Worm (Caenorhabditis elegans) whole organism, early embryonic: ENCODE results near the gene C35D10.12.

Source experiments
- ama-1 ChIP-seq: fragments of 150-350 bp; optimal IDR thresholded peaks from 2 replicates; lab custom pipeline; 2014
- ceh-36 ChIP-seq: sonication (generic microtip); optimal IDR thresholded peaks from 2 replicates; lab custom pipeline; 2016; ENCODE audit warnings: missing genetic modification characterization, inconsistent platforms, missing compliant biosample characterization
- ets-7 ChIP-seq: sonication (generic microtip); optimal IDR thresholded peaks from 2 replicates; lab custom pipeline; 2016; ENCODE audit warnings: missing genotype, missing genetic modification characterization, missing compliant biosample characterization
- flt-1 ChIP-seq: fragments of 200-800 bp; sonication (Bioruptor generic); IDR thresholded peaks from 2 replicates; pipeline ENCODE4 v1.3.6; 2022; ENCODE audit warnings: missing genetic modification characterization, missing compliant biosample characterization
- hmbx-1 ChIP-seq: sonication (generic microtip); optimal IDR thresholded peaks from 2 replicates; lab custom pipeline; 2016; ENCODE audit warnings: mild to moderate bottlenecking, missing genetic modification characterization, missing compliant biosample characterization
- hmg-4 ChIP-seq: fragments of 200-800 bp; sonication (Bioruptor generic); optimal IDR thresholded peaks from 2 replicates; lab custom pipeline; 2018; ENCODE audit warnings: mild to moderate bottlenecking, missing genetic modification characterization, missing compliant biosample characterization
- hnd-1 ChIP-seq: sonication (generic microtip); optimal IDR thresholded peaks from 2 replicates; lab custom pipeline; 2016; ENCODE audit warnings: missing genetic modification characterization, missing compliant biosample characterization
- pes-1 ChIP-seq: fragments of 200-800 bp; sonication (Bioruptor generic); IDR thresholded peaks from 2 replicates; pipeline ENCODE4 v1.3.6; 2022; ENCODE audit warnings: missing genetic modification reagents, missing genetic modification characterization, missing compliant biosample characterization
- scrt-1 ChIP-seq: fragments of 200-800 bp; sonication (Bioruptor generic); IDR thresholded peaks from 2 replicates; pipeline ENCODE4 v1.3.6; 2022; ENCODE audit warnings: missing genetic modification characterization, missing compliant biosample characterization

DNA sequence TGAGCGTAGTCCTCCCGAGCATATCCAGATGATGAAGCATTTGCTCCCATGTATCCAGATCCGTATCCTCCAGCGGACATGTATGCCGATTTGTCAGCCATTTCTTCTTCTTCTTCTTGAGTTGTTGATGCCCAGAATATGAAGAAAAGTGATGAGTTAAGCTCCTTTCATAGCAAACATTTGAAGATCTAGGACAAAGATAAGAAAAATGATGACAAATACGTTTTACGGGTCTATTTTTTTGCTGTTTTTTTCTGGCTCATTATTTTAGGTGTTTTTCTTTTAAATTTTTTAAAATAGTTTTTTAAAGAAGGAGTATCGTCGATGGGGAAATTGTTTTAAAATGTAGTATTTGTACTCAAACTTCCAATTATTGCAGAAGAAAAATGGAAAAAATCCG lies 44.4 kb downstream of the C35D10.12 start, which contains the start of gene nspd-9:
- TF ChIP-seq ama-1 (lab: Kevin White, UChicago) (no peak), hmg-4 (no peak), hnd-1 (tag; lab: Kevin White, UChicago) (no peak), flt-1 (GFP tag; lab: Robert Waterston, UW) (no peak), ceh-36 (tag; lab: Kevin White, UChicago) (no peak), scrt-1 (GFP tag; lab: Robert Waterston, UW) (no peak), hmbx-1 (tag; lab: Kevin White, UChicago) (no peak), ets-7 (tag; lab: Kevin White, UChicago) (no peak), pes-1 (GFP tag; lab: Robert Waterston, UW) (no peak)
